Worm (Caenorhabditis elegans) whole organism, L4 larva: ENCODE measurements around the gene srh-222.

Experiments
- D1046.2 ChIP-seq: fragments of 200-800 bp; sonication (Bioruptor generic); IDR thresholded peaks from 2 replicates; pipeline ENCODE4 v1.3.6; 2022; ENCODE audit warnings: missing genetic modification characterization, missing compliant biosample characterization
- F37D6.2 ChIP-seq: sonication (generic microtip); optimal IDR thresholded peaks from 2 replicates; lab custom pipeline; 2016; ENCODE audit warnings: mild to moderate bottlenecking, missing genetic modification characterization, missing compliant biosample characterization
- Y105C5A.15 ChIP-seq: fragments of 200-800 bp; sonication (Bioruptor generic); IDR thresholded peaks from 2 replicates; pipeline ENCODE4 v1.3.6; 2022; ENCODE audit warnings: missing genetic modification characterization, missing compliant biosample characterization
- Y75B8A.6 ChIP-seq: fragments of 200-800 bp; sonication (Bioruptor generic); IDR thresholded peaks from 2 replicates; pipeline ENCODE4 v1.3.6; 2022; ENCODE audit warnings: missing genetic modification reagents, missing genetic modification characterization, missing compliant biosample characterization
- ama-1 ChIP-seq: fragments of 150-350 bp; optimal IDR thresholded peaks from 2 replicates; lab custom pipeline; 2014; ENCODE audit warnings: inconsistent platforms, mixed read lengths
- ceh-82 ChIP-seq: sonication (generic microtip); optimal IDR thresholded peaks from 2 replicates; lab custom pipeline; 2017; ENCODE audit warnings: missing biosample characterization, missing genetic modification characterization
- dpl-1 ChIP-seq: fragments of 150-350 bp; optimal IDR thresholded peaks from 2 replicates; lab custom pipeline; 2014; ENCODE audit warnings: missing biosample characterization, missing genetic modification reagents, missing genetic modification characterization
- lir-3 ChIP-seq: sonication (generic microtip); optimal IDR thresholded peaks from 2 replicates; lab custom pipeline; 2016; ENCODE audit warnings: mild to moderate bottlenecking, missing genetic modification characterization, missing compliant biosample characterization
- nhr-11 ChIP-seq: fragments of 150-350 bp; optimal IDR thresholded peaks from 2 replicates; lab custom pipeline; 2014; ENCODE audit warnings: missing biosample characterization, missing genetic modification characterization
- nhr-76 ChIP-seq: fragments of 150-350 bp; optimal IDR thresholded peaks from 2 replicates; lab custom pipeline; 2014; ENCODE audit warnings: missing biosample characterization, missing genetic modification characterization
- nhr-77 ChIP-seq: fragments of 150-350 bp; optimal IDR thresholded peaks from 2 replicates; lab custom pipeline; 2014; ENCODE audit warnings: missing biosample characterization, missing genetic modification characterization
- tag-97 ChIP-seq: fragments of 200-800 bp; sonication (Bioruptor generic); IDR thresholded peaks from 2 replicates; pipeline ENCODE4 v1.3.6; 2022; ENCODE audit warnings: missing genetic modification characterization, missing compliant biosample characterization
- unc-62 ChIP-seq, 3 experiments: fragments of 150-350 bp in 1 of 3; sonication (generic microtip); optimal IDR thresholded peaks in 2 of 3; peaks in 1 of 3; 1 replicate in 1 of 3; 2 replicates in 2 of 3; lab custom pipeline; 2014 to 2017; ENCODE audit warnings: missing biosample characterization in 3 of 3, missing genetic modification characterization in 3 of 3, missing genetic modification reagents in 3 of 3, missing genotype in 1 of 3
- zag-1 ChIP-seq: fragments of 150-350 bp; optimal IDR thresholded peaks from 2 replicates; lab custom pipeline; 2014; ENCODE audit warnings: missing biosample characterization, missing genetic modification characterization

ce11 chrIV:4021847-4022780 is 42.5 kb downstream of the srh-222 start:
- TF ChIP-seq unc-62 (GFP tag; optimal IDR thresholded peaks at IDR 0.05 in 1 of 2; lab: Kevin White, UChicago) = peak in 1 of 2 experiments; percentile 81
- TF ChIP-seq unc-62 (tag; optimal IDR thresholded peaks at IDR 0.05; lab: Kevin White, UChicago) = no peak
- no peak for TF ChIP-seq tag-97 (GFP tag; lab: Robert Waterston, UW)
- TF ChIP-seq nhr-76 (tag; lab: Kevin White, UChicago) = no peak
- TF ChIP-seq ama-1 (lab: Kevin White, UChicago) = no peak
- peak; percentile 24 for TF ChIP-seq nhr-77 (tag; lab: Kevin White, UChicago)
- TF ChIP-seq zag-1 (tag; lab: Kevin White, UChicago) = no peak
- no peak for TF ChIP-seq ceh-82 (tag; lab: Kevin White, UChicago)
- peak; percentile 57 for TF ChIP-seq nhr-11
- no peak for TF ChIP-seq F37D6.2 (tag; lab: Kevin White, UChicago)
- no peak for TF ChIP-seq Y105C5A.15 (GFP tag; lab: Robert Waterston, UW)
- no peak for TF ChIP-seq D1046.2 (GFP tag; lab: Robert Waterston, UW)
- no peak for TF ChIP-seq dpl-1 (GFP tag; lab: Kevin White, UChicago)
- no peak for TF ChIP-seq lir-3 (tag; lab: Kevin White, UChicago)
- no peak for TF ChIP-seq Y75B8A.6 (GFP tag; lab: Robert Waterston, UW)
